Worm (Caenorhabditis elegans): ENCODE results near the gene imp-3.

DNA sequence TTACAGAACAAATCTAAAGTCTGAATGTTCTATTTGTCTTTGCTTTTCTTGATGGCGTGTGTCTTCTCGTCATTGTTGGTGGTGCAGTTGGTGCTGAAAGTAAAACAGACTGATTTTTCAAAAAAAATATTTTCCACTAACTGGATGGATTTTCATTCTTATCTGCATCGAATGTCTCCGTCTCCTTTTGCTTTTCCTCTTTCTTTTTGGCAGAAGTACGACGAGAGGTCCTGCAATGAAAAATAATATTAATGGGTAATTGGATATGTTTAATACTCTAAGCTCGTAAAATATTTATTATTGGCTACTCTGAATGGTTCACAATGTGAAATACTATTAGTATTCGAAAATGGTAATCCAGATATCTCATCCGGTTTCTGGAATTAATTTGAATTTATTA lies 29.3 kb downstream of the imp-3 start, which contains the start of gene del-7:
- TF ChIP-seq ets-4 (GFP tag; optimal IDR thresholded peaks at IDR 0.05): no peak
- TF ChIP-seq nfya-2 (GFP tag; IDR thresholded peaks at IDR 0.05): no peak
